Worm (Caenorhabditis elegans): ENCODE data around the gene T02B11.9.
A peak's percentile ranks its signal among the peaks of the same experiment; 100 is the strongest.

T02B11.9 gene

DNA sequence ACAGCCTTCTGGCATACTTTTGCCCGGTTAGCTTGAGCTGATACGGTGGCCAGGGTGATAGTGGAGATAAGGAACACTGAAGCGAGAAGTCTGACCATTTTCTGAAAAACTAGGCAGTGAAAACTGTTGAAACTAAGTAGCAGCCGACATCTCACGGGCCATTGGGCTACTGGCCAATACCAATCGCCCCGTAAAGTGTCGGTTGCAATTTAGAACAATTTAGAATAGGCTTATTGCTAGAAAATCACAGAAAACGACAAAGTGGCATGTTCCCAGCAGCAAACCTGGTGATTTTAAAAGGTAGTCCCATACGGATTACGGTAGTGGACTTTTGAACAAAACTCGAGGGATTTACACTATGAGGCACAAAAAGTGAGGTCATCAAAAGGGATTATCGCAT, 5.0 kb upstream of the T02B11.9 start, which contains the start of gene T02B11.4:
T02B11.4 (minus strand) TSS at position 101 of the 400 bp plus-strand sequence.
- TF ChIP-seq ztf-11 (tag; optimal IDR thresholded peaks at IDR 0.05), result no peak
- no peak for TF ChIP-seq mml-1 (tag; optimal IDR thresholded peaks at IDR 0.05)
- TF ChIP-seq tbx-2 (tag; optimal IDR thresholded peaks at IDR 0.05), result no peak
- TF ChIP-seq ztf-4 (tag; optimal IDR thresholded peaks at IDR 0.05), result no peak
- TF ChIP-seq lsy-12 (tag; optimal IDR thresholded peaks at IDR 0.05), result no peak

DNA sequence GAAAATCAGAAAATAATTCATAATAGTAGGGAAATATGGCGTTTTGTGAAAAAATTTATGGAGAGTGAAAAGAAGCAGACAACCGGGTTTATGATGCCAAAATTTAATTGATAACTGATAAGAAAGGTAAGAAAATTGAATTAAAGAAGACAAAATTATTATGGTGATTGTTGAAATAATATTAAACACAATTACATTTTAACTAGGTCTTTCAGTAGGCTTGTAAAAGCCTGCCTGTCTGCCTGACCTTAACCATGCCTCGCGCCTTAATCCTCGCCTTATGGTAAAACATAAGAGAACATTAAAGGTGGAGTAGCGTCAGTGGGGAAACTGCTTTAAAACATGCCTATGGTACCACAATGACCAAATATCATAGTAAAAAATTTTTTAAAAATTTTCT, 2.5 kb downstream of the T02B11.9 start, which contains the start of gene T02B11.8:
T02B11.8 (minus strand) TSS at position 101 of the 400 bp plus-strand sequence.
- TF ChIP-seq nhr-67 (tag; optimal IDR thresholded peaks at IDR 0.05) (no peak), elt-2 (tag; optimal IDR thresholded peaks at IDR 0.05) (peak; percentile 45), ceh-9 (tag; optimal IDR thresholded peaks at IDR 0.05) (no peak)

- TF ChIP-seq nhr-28 (tag; optimal IDR thresholded peaks at IDR 0.05), result no peak
- no peak for TF ChIP-seq fkh-10 (GFP tag; optimal IDR thresholded peaks at IDR 0.05)
- no peak for TF ChIP-seq pha-4 (tag; optimal IDR thresholded peaks at IDR 0.05)
- TF ChIP-seq ztf-11 (tag; optimal IDR thresholded peaks at IDR 0.05), result no peak
- TF ChIP-seq ceh-28 (tag; optimal IDR thresholded peaks at IDR 0.05), result no peak
- TF ChIP-seq nhr-77 (tag; optimal IDR thresholded peaks at IDR 0.05), result no peak
- no peak for TF ChIP-seq fos-1 (tag; optimal IDR thresholded peaks at IDR 0.05)
- no peak for TF ChIP-seq egl-27 (tag; optimal IDR thresholded peaks at IDR 0.05)
- no peak for TF ChIP-seq zag-1 (tag; optimal IDR thresholded peaks at IDR 0.05)
- no peak for TF ChIP-seq jun-1 (tag; optimal IDR thresholded peaks at IDR 0.05)
- no peak for TF ChIP-seq aly-2 (tag; optimal IDR thresholded peaks at IDR 0.05)
- no peak for TF ChIP-seq skn-1 (tag; optimal IDR thresholded peaks at IDR 0.05)
- no peak for TF ChIP-seq nhr-23 (tag; optimal IDR thresholded peaks at IDR 0.05)
- TF ChIP-seq nhr-43 (tag; optimal IDR thresholded peaks at IDR 0.05; ENCODE audit: poor library complexity, severe bottlenecking), result no peak
- no peak for TF ChIP-seq daf-12 (tag; optimal IDR thresholded peaks at IDR 0.05)
- no peak for TF ChIP-seq lin-15B (tag; optimal IDR thresholded peaks at IDR 0.05)
Measured at ce11 chrV:879171-879570, 3.1 kb downstream of the T02B11.9 start, which contains the start of gene srg-53. TSS of gene srg-53 (plus strand) at chrV:879471.

- no peak for TF ChIP-seq nfya-1 (tag; optimal IDR thresholded peaks at IDR 0.05; ENCODE audit: insufficient read depth)
- no peak for TF ChIP-seq pha-4 (tag; optimal IDR thresholded peaks at IDR 0.05)
- no peak for TF ChIP-seq nhr-25 (tag; optimal IDR thresholded peaks at IDR 0.05)
- no peak for TF ChIP-seq jun-1 (tag; optimal IDR thresholded peaks at IDR 0.05)
- TF ChIP-seq daf-12 (tag; optimal IDR thresholded peaks at IDR 0.05), result no peak
- no peak for TF ChIP-seq elt-3 (tag; optimal IDR thresholded peaks at IDR 0.05)
- TF ChIP-seq unc-39 (tag; optimal IDR thresholded peaks at IDR 0.05), result no peak
- TF ChIP-seq R02D3.7 (tag; optimal IDR thresholded peaks at IDR 0.05), result no peak
- no peak for TF ChIP-seq fkh-2 (tag; optimal IDR thresholded peaks at IDR 0.05)
- TF ChIP-seq ZK546.5 (tag; optimal IDR thresholded peaks at IDR 0.05), result no peak
- TF ChIP-seq egl-27 (tag; optimal IDR thresholded peaks at IDR 0.05), result no peak
- TF ChIP-seq ceh-82 (tag; optimal IDR thresholded peaks at IDR 0.05), result no peak
- no peak for TF ChIP-seq snpc-4 (tag; optimal IDR thresholded peaks at IDR 0.05)
- TF ChIP-seq nhr-23 (tag; optimal IDR thresholded peaks at IDR 0.05), result no peak
- TF ChIP-seq fos-1 (tag; optimal IDR thresholded peaks at IDR 0.05), result no peak
- no peak for TF ChIP-seq elt-2 (tag; optimal IDR thresholded peaks at IDR 0.05)
Measured at ce11 chrV:884324-884723, 8.3 kb downstream of the T02B11.9 start, which contains the start of gene srj-38. TSS of gene srj-38 (minus strand) at chrV:884424.

DNA sequence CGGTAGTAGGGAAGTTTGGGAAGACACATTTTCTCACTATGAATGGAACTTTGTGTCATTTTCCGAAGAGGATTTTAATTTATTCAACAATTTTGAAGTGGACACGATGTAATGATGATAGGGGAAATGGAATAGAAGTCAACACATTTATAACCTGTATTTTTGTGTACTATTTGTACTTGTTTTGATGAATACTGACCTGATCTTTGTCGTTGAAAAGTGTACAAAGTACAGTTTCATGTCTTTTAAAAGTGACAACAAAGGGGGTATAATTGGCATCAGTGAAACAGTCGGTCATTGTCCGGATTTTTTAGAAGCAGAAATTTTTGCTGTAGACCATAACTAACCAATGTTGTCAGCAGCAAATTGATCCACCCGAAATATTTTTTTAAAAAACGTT, 13.2 kb downstream of the T02B11.9 start, which contains the start of gene T02B11.6:
T02B11.6 (minus strand) TSS at position 101 of the 400 bp plus-strand sequence.
- TF ChIP-seq sea-2 (GFP tag; optimal IDR thresholded peaks at IDR 0.05) (no peak), egl-5 (tag; optimal IDR thresholded peaks at IDR 0.05) (no peak), eor-1 (tag; optimal IDR thresholded peaks at IDR 0.05) (no peak), fkh-10 (GFP tag; optimal IDR thresholded peaks at IDR 0.05) (no peak), ama-1 (optimal IDR thresholded peaks at IDR 0.05) (no peak), ztf-4 (tag; optimal IDR thresholded peaks at IDR 0.05) (no peak), elt-1 (tag; optimal IDR thresholded peaks at IDR 0.05) (no peak), ceh-9 (tag; optimal IDR thresholded peaks at IDR 0.05) (no peak)

Data from whole organism, L3 larva.